Worm (Caenorhabditis elegans): Measurements from ENCODE around the gene H06H21.11.

DNA sequence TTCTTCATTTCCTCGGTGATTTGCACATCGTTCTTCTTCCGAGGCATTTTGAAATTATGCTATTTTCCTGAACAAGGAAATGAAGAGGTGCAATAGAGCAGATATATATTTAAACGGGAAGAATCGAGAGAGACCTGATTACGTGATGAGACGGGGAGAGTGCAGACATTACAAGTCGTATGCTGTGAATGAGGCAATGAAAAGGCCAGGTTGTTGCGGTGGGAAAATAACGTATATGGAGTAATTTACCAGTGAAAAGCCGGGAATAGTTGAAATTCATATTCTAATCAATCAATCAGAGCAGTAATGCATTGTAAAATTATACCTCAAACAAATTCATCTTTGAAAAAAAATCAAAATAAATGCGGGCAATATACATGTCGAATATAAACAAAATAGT is 48.5 kb downstream of the H06H21.11 start, which contains the start of gene Y17G9B.8:
- TF ChIP-seq eyg-1 (tag; optimal IDR thresholded peaks at IDR 0.05) (no peak), ceh-2 (tag; optimal IDR thresholded peaks at IDR 0.05) (no peak), ets-4 (tag; optimal IDR thresholded peaks at IDR 0.05) (no peak), ceh-45 (GFP tag; IDR thresholded peaks at IDR 0.05) (no peak), pha-4 (tag; optimal IDR thresholded peaks at IDR 0.05) (no peak), elt-4 (tag; optimal IDR thresholded peaks at IDR 0.05) (no peak), tbx-7 (tag; optimal IDR thresholded peaks at IDR 0.05) (no peak), pax-1 (tag; optimal IDR thresholded peaks at IDR 0.05) (no peak), npax-4 (tag; optimal IDR thresholded peaks at IDR 0.05) (no peak), tbx-2 (tag; optimal IDR thresholded peaks at IDR 0.05) (no peak)

Data from whole organism, late embryonic.